Worm (Caenorhabditis elegans): ENCODE data around the gene B0432.1.

B0432.1 gene

ce11 chrII:283594-283993 is 13.6 kb upstream of the B0432.1 start, which contains the start of gene B0432.9:
B0432.9 (minus strand) TSS chrII:283694.
- TF ChIP-seq T22C8.4 (GFP tag; IDR thresholded peaks at IDR 0.05) (no peak), klf-2 (GFP tag; conservative IDR thresholded peaks at IDR 0.05) (no peak), flt-1 (GFP tag; IDR thresholded peaks at IDR 0.05) (no peak), ztf-23 (GFP tag; IDR thresholded peaks at IDR 0.05) (no peak), ref-1 (GFP tag; conservative IDR thresholded peaks at IDR 0.05) (no peak), cog-1 (tag; optimal IDR thresholded peaks at IDR 0.05) (no peak), tab-1 (GFP tag; IDR thresholded peaks at IDR 0.05) (no peak), ztf-29 (GFP tag; IDR thresholded peaks at IDR 0.05) (no peak)

ce11 chrII:285627-286550 is 11.3 kb upstream of the B0432.1 start, which contains the start of gene B0432.10:
B0432.10 (minus strand) TSS chrII:286275.
- no peak for TF ChIP-seq med-1 (GFP tag; optimal IDR thresholded peaks at IDR 0.05; ENCODE audit: insufficient read depth)
- no peak for TF ChIP-seq klf-2 (GFP tag; conservative IDR thresholded peaks at IDR 0.05)
- TF ChIP-seq ztf-29 (GFP tag; IDR thresholded peaks at IDR 0.05), result no peak
- TF ChIP-seq cog-1 (tag; optimal IDR thresholded peaks at IDR 0.05), result peak; percentile 29

- TF ChIP-seq ref-1 (GFP tag; conservative IDR thresholded peaks at IDR 0.05), result no peak
- no peak for TF ChIP-seq med-1 (GFP tag; optimal IDR thresholded peaks at IDR 0.05; ENCODE audit: insufficient read depth)
- TF ChIP-seq T22C8.4 (GFP tag; IDR thresholded peaks at IDR 0.05), result 0 out of 2 replicates have a peak, but pooled peaks have one; percentile 20
- TF ChIP-seq cog-1 (tag; optimal IDR thresholded peaks at IDR 0.05), result no peak
- no peak for TF ChIP-seq ztf-23 (GFP tag; IDR thresholded peaks at IDR 0.05)
Measured at ce11 chrII:286551-286724, 10.8 kb upstream of the B0432.1 start, which contains the start of gene misc-1. misc-1 (plus strand) TSS chrII:286625.

- TF ChIP-seq T22C8.4 (GFP tag; IDR thresholded peaks at IDR 0.05), result no peak
- TF ChIP-seq tab-1 (GFP tag; IDR thresholded peaks at IDR 0.05), result no peak
- no peak for TF ChIP-seq klf-2 (GFP tag; conservative IDR thresholded peaks at IDR 0.05)
- TF ChIP-seq ztf-29 (GFP tag; IDR thresholded peaks at IDR 0.05), result no peak
- TF ChIP-seq cog-1 (tag; optimal IDR thresholded peaks at IDR 0.05), result no peak
- no peak for TF ChIP-seq med-1 (GFP tag; optimal IDR thresholded peaks at IDR 0.05; ENCODE audit: insufficient read depth)
- TF ChIP-seq ref-1 (GFP tag; conservative IDR thresholded peaks at IDR 0.05), result no peak
- no peak for TF ChIP-seq flt-1 (GFP tag; IDR thresholded peaks at IDR 0.05)
- no peak for TF ChIP-seq ztf-23 (GFP tag; IDR thresholded peaks at IDR 0.05)
Measured at ce11 chrII:288705-289205, 8.4 kb upstream of the B0432.1 start, which contains the start of gene mrpl-41. mrpl-41 (plus strand) TSS chrII:288939.

- TF ChIP-seq tab-1 (GFP tag; IDR thresholded peaks at IDR 0.05) (no peak), ref-1 (GFP tag; conservative IDR thresholded peaks at IDR 0.05) (no peak), T22C8.4 (GFP tag; IDR thresholded peaks at IDR 0.05) (no peak), flt-1 (GFP tag; IDR thresholded peaks at IDR 0.05) (no peak), cog-1 (tag; optimal IDR thresholded peaks at IDR 0.05) (no peak), ztf-23 (GFP tag; IDR thresholded peaks at IDR 0.05) (no peak)
Measured at ce11 chrII:290282-290681, 6.9 kb upstream of the B0432.1 start, which contains the start of gene djr-1.1. djr-1.1 (plus strand) TSS chrII:290582.

ce11 chrII:294606-295005 is 2.6 kb upstream of the B0432.1 start, which contains the start of gene B0432.11:
B0432.11 (minus strand) TSS chrII:294706.
- no peak for TF ChIP-seq T22C8.4 (GFP tag; IDR thresholded peaks at IDR 0.05)
- TF ChIP-seq ztf-23 (GFP tag; IDR thresholded peaks at IDR 0.05), result no peak
- no peak for TF ChIP-seq ztf-29 (GFP tag; IDR thresholded peaks at IDR 0.05)
- no peak for TF ChIP-seq flt-1 (GFP tag; IDR thresholded peaks at IDR 0.05)
- no peak for TF ChIP-seq med-1 (GFP tag; optimal IDR thresholded peaks at IDR 0.05; ENCODE audit: insufficient read depth)
- TF ChIP-seq ref-1 (GFP tag; conservative IDR thresholded peaks at IDR 0.05), result no peak
- TF ChIP-seq cog-1 (tag; optimal IDR thresholded peaks at IDR 0.05), result no peak
- no peak for TF ChIP-seq klf-2 (GFP tag; conservative IDR thresholded peaks at IDR 0.05)
- no peak for TF ChIP-seq tab-1 (GFP tag; IDR thresholded peaks at IDR 0.05)

- TF ChIP-seq T22C8.4 (GFP tag; IDR thresholded peaks at IDR 0.05) (no peak), tab-1 (GFP tag; IDR thresholded peaks at IDR 0.05) (no peak), flt-1 (GFP tag; IDR thresholded peaks at IDR 0.05) (no peak), ref-1 (GFP tag; conservative IDR thresholded peaks at IDR 0.05) (no peak), ztf-29 (GFP tag; IDR thresholded peaks at IDR 0.05) (no peak), med-1 (GFP tag; optimal IDR thresholded peaks at IDR 0.05; ENCODE audit: insufficient read depth) (no peak), cog-1 (tag; optimal IDR thresholded peaks at IDR 0.05) (no peak), ztf-23 (GFP tag; IDR thresholded peaks at IDR 0.05) (no peak), klf-2 (GFP tag; conservative IDR thresholded peaks at IDR 0.05) (no peak)
Measured at ce11 chrII:299684-300083, 2.5 kb downstream of the B0432.1 start, which contains the start of gene K01A2.6. K01A2.6 (plus strand) TSS chrII:299984.

ce11 chrII:300977-301772 is 4.0 kb downstream of the B0432.1 start, which contains the start of gene K01A2.5:
K01A2.5 (plus strand) TSS chrII:301273.
- TF ChIP-seq cog-1 (tag; optimal IDR thresholded peaks at IDR 0.05) (peak; percentile 22), klf-2 (GFP tag; conservative IDR thresholded peaks at IDR 0.05) (no peak)

- TF ChIP-seq klf-2 (GFP tag; conservative IDR thresholded peaks at IDR 0.05) (no peak), ref-1 (GFP tag; conservative IDR thresholded peaks at IDR 0.05) (no peak), T22C8.4 (GFP tag; IDR thresholded peaks at IDR 0.05) (no peak), flt-1 (GFP tag; IDR thresholded peaks at IDR 0.05) (no peak), cog-1 (tag; optimal IDR thresholded peaks at IDR 0.05) (no peak), ztf-23 (GFP tag; IDR thresholded peaks at IDR 0.05) (no peak), ztf-29 (GFP tag; IDR thresholded peaks at IDR 0.05) (no peak), med-1 (GFP tag; optimal IDR thresholded peaks at IDR 0.05; ENCODE audit: insufficient read depth) (no peak)
Measured at ce11 chrII:303927-304711, 6.9 kb downstream of the B0432.1 start.

All from whole organism, midembryonic.